Worm (Caenorhabditis elegans) whole organism, L3 larva: ENCODE measurements around the gene T28D6.5.

Experiments used
- ceh-28 ChIP-seq: fragments of 150-350 bp; optimal IDR thresholded peaks from 2 replicates; lab custom pipeline; 2014; ENCODE audit warnings: missing biosample characterization, missing genetic modification reagents, missing genetic modification characterization
- ceh-82 ChIP-seq: fragments of 150-350 bp; optimal IDR thresholded peaks from 2 replicates; lab custom pipeline; 2014; ENCODE audit warnings: missing biosample characterization, missing genetic modification characterization
- nfya-1 ChIP-seq: sonication (generic microtip); optimal IDR thresholded peaks from 2 replicates; lab custom pipeline; 2017; ENCODE audit warnings: missing genetic modification characterization, mild to moderate bottlenecking, missing compliant biosample characterization, antibody characterized with exemption, moderate library complexity; ENCODE audit not compliant: insufficient read depth
- nhr-23 ChIP-seq: fragments of 150-350 bp; optimal IDR thresholded peaks from 2 replicates; lab custom pipeline; 2014; ENCODE audit warnings: missing biosample characterization, missing genetic modification reagents, missing genetic modification characterization
- nhr-237 ChIP-seq: fragments of 150-350 bp; optimal IDR thresholded peaks from 2 replicates; lab custom pipeline; 2014; ENCODE audit warnings: missing biosample characterization, missing genetic modification characterization
- nhr-25 ChIP-seq: sonication (generic microtip); optimal IDR thresholded peaks from 2 replicates; lab custom pipeline; 2017; ENCODE audit warnings: missing biosample characterization, missing genetic modification characterization

ce11 chrIII:11317164-11317620 lies 16.3 kb upstream of the T28D6.5 start, which contains the start of gene mcm-10:
- no peak for TF ChIP-seq ceh-82 (tag; lab: Kevin White, UChicago)
- TF ChIP-seq nfya-1 (tag; lab: Kevin White, UChicago) = peak; percentile 67
- TF ChIP-seq nhr-237 (tag; lab: Kevin White, UChicago) = no peak
- TF ChIP-seq ceh-28 = peak; percentile 35
- TF ChIP-seq nhr-25 (tag; lab: Kevin White, UChicago) = peak; percentile 46
- TF ChIP-seq nhr-23 (tag; lab: Kevin White, UChicago) = peak; percentile 39
